Fruit fly (Drosophila melanogaster) whole organism, pupa: ENCODE data around the gene Recs1.

Experiments used
- CG10348 ChIP-seq: fragments of 200-800 bp; sonication (Bioruptor generic); IDR thresholded peaks from 2 replicates; pipeline ENCODE4 v1.3.6; 2022; ENCODE audit warnings: missing biosample characterization, missing genetic modification characterization
- CG12605 ChIP-seq: fragments of 200-800 bp; sonication (Bioruptor generic); IDR thresholded peaks from 2 replicates; pipeline ENCODE4 v1.3.6; 2022; ENCODE audit warnings: missing biosample characterization, missing genetic modification characterization
- CG13204 ChIP-seq: fragments of 200-800 bp; sonication (Bioruptor generic); optimal IDR thresholded peaks from 2 replicates; lab custom pipeline; 2018; ENCODE audit warnings: missing biosample characterization, mild to moderate bottlenecking, missing genetic modification characterization, moderate library complexity
- CG14655 ChIP-seq: fragments of 200-800 bp; sonication (Bioruptor generic); optimal IDR thresholded peaks from 3 replicates; lab custom pipeline; 2017; ENCODE audit warnings: mild to moderate bottlenecking, missing biosample characterization, missing genetic modification reagents, missing genetic modification characterization
- CG15710 ChIP-seq: fragments of 200-800 bp; sonication (Bioruptor generic); optimal IDR thresholded peaks from 2 replicates; lab custom pipeline; 2018; ENCODE audit warnings: missing biosample characterization, mild to moderate bottlenecking, missing genetic modification characterization, moderate library complexity
- CG17806 ChIP-seq: fragments of 200-800 bp; sonication (Bioruptor generic); optimal IDR thresholded peaks from 2 replicates; lab custom pipeline; 2018; ENCODE audit warnings: missing biosample characterization, mild to moderate bottlenecking, missing genetic modification characterization, moderate library complexity
- CG32121 ChIP-seq: fragments of 200-800 bp; sonication (Bioruptor generic); IDR thresholded peaks from 2 replicates; pipeline ENCODE4 v1.3.6; 2022; ENCODE audit warnings: missing biosample characterization, missing genetic modification characterization
- CG34367 ChIP-seq: fragments of 200-800 bp; sonication (Bioruptor generic); optimal IDR thresholded peaks from 2 replicates; lab custom pipeline; 2018; ENCODE audit warnings: missing biosample characterization, mild to moderate bottlenecking, missing genetic modification characterization
- CG4496 ChIP-seq: fragments of 200-800 bp; sonication (Bioruptor generic); IDR thresholded peaks from 3 replicates; pipeline ENCODE4 v1.3.6; 2022; ENCODE audit warnings: missing biosample characterization, missing genetic modification characterization
- CG8159 ChIP-seq: fragments of 200-800 bp; sonication (Bioruptor generic); optimal IDR thresholded peaks from 3 replicates; lab custom pipeline; 2018; ENCODE audit warnings: missing biosample characterization, mild to moderate bottlenecking, missing genetic modification characterization, moderate library complexity
- CG8301 ChIP-seq: fragments of 200-800 bp; sonication (Bioruptor generic); optimal IDR thresholded peaks from 2 replicates; lab custom pipeline; 2018; ENCODE audit warnings: missing biosample characterization, mild to moderate bottlenecking, missing genetic modification characterization
- CG9948 ChIP-seq: fragments of 200-800 bp; sonication (Bioruptor generic); optimal IDR thresholded peaks from 2 replicates; lab custom pipeline; 2018; ENCODE audit warnings: missing biosample characterization, mild to moderate bottlenecking, missing genetic modification characterization, moderate library complexity
- D1 ChIP-seq: fragments of 200-800 bp; sonication (Bioruptor generic); optimal IDR thresholded peaks from 2 replicates; lab custom pipeline; 2018; ENCODE audit warnings: missing biosample characterization, mild to moderate bottlenecking, missing genetic modification characterization, moderate library complexity
- EcR ChIP-seq: fragments of 200-800 bp; sonication (Bioruptor generic); optimal IDR thresholded peaks from 3 replicates; lab custom pipeline; 2019; ENCODE audit warnings: missing biosample characterization, missing genetic modification characterization, mild to moderate bottlenecking, moderate library complexity, missing genetic modification reagents
- Ets98B ChIP-seq: fragments of 200-800 bp; sonication (Bioruptor generic); IDR thresholded peaks from 2 replicates; pipeline ENCODE4 v1.3.6; 2022; ENCODE audit warnings: missing biosample characterization, missing genetic modification characterization
- Pif1A ChIP-seq: fragments of 200-800 bp; sonication (Bioruptor generic); optimal IDR thresholded peaks from 3 replicates; lab custom pipeline; 2016; ENCODE audit warnings: missing biosample characterization, missing genetic modification characterization
- Pif1B ChIP-seq: fragments of 200-800 bp; sonication (Bioruptor generic); optimal IDR thresholded peaks from 3 replicates; lab custom pipeline; 2016; ENCODE audit warnings: missing biosample characterization, missing genetic modification characterization
- Snoo ChIP-seq: fragments of 200-800 bp; sonication (Bioruptor generic); optimal IDR thresholded peaks from 3 replicates; lab custom pipeline; 2017; ENCODE audit warnings: missing biosample characterization, mild to moderate bottlenecking, missing genetic modification characterization, inconsistent platforms
- fd96Ca ChIP-seq: fragments of 200-800 bp; sonication (Bioruptor generic); IDR thresholded peaks from 3 replicates; pipeline ENCODE4 v1.3.6; 2022; ENCODE audit warnings: missing biosample characterization, missing genetic modification characterization
- gl ChIP-seq: fragments of 200-800 bp; sonication (Bioruptor generic); optimal IDR thresholded peaks from 2 replicates; lab custom pipeline; 2018; ENCODE audit warnings: missing biosample characterization, mild to moderate bottlenecking, missing genetic modification characterization
- rn ChIP-seq: fragments of 200-800 bp; sonication (Bioruptor generic); IDR thresholded peaks from 2 replicates; pipeline ENCODE4 v1.3.6; 2022; ENCODE audit warnings: missing biosample characterization, missing genetic modification characterization

Gene Recs1

DNA sequence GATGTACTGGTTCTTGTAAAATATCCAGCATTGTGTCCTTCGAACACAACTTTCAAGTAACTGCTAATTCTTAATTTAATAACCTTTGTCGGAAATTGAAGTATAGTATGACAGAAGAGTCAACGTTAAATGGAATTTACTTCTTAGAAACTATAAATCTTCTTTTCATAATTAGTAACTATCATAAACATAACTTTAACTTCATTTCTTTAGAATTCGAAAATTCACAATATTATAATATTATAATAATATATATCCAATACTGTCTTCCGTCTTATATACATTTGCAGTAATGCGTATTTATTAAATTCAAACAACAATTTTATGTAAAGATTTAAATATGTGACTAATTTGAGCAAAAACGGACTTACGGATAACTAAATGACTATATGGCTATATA is at the start of gene Recs1:
Gene Recs1, minus strand, starts transcription at position 101 of the 400 bp plus-strand sequence.
- TF ChIP-seq CG9948, result no peak
- no peak for TF ChIP-seq CG10348 (GFP tag; lab: Robert Waterston, UW)
- TF ChIP-seq EcR (GFP tag; lab: Kevin White, UChicago), result no peak
- TF ChIP-seq Pif1A (GFP tag; lab: Kevin White, UChicago), result no peak
- TF ChIP-seq CG34367 (tag; lab: Kevin White, UChicago), result no peak
- TF ChIP-seq CG8159, result no peak
- TF ChIP-seq CG13204 (GFP tag; lab: Kevin White, UChicago), result no peak
- TF ChIP-seq CG14655 (GFP tag; lab: Kevin White, UChicago), result no peak
- TF ChIP-seq CG15710, result no peak
- TF ChIP-seq fd96Ca, result no peak
- no peak for TF ChIP-seq CG32121 (GFP tag; lab: Robert Waterston, UW)
- no peak for TF ChIP-seq gl (tag; lab: Kevin White, UChicago)
- TF ChIP-seq rn, result no peak
- TF ChIP-seq D1 (tag; lab: Kevin White, UChicago), result no peak
- TF ChIP-seq Ets98B (GFP tag; lab: Robert Waterston, UW), result no peak
- TF ChIP-seq CG12605, result no peak

DNA sequence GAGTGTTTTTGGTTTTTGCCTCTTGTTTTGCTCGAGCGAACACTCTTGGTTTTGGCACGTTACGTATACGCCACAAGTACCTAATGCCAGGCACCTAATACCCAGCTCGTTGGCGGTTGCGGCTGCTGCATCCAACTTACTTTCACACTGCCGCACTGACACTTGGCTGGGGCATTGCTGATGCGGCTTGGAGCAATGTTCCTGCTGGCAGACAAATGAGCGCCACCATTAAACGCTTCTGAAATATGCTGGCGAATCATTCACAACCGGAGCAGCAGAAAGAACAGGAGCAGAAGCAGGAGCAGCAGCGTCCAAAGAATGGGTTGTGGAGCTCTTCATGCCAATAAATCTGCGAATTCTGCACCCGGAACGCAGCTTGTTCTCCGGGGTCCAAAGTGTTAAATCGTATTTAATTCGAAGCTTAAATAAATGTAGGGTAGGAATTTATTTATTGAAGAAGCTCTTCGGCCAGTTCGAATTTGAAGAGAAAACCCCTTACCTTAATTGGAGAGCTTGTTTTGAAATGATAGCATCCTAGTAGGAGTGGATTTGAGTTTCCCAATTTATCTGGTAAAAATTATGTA is 8.6 kb upstream of the Recs1 start, which contains the start of gene CG3199:
Gene CG3199, plus strand, starts transcription at position 534 of the 584 bp plus-strand sequence.
- TF ChIP-seq CG12605, result no peak
- TF ChIP-seq Pif1A (GFP tag; lab: Kevin White, UChicago), result no peak
- TF ChIP-seq gl (tag; lab: Kevin White, UChicago), result no peak
- no peak for TF ChIP-seq CG4496 (GFP tag; lab: Robert Waterston, UW)
- no peak for TF ChIP-seq CG13204 (GFP tag; lab: Kevin White, UChicago)
- TF ChIP-seq Ets98B (GFP tag; lab: Robert Waterston, UW), result no peak
- no peak for TF ChIP-seq CG9948
- no peak for TF ChIP-seq CG32121 (GFP tag; lab: Robert Waterston, UW)
- TF ChIP-seq CG14655 (GFP tag; lab: Kevin White, UChicago), result no peak
- TF ChIP-seq CG15710, result no peak
- TF ChIP-seq CG34367 (tag; lab: Kevin White, UChicago), result no peak
- TF ChIP-seq CG8301, result no peak
- TF ChIP-seq Snoo, result no peak

DNA sequence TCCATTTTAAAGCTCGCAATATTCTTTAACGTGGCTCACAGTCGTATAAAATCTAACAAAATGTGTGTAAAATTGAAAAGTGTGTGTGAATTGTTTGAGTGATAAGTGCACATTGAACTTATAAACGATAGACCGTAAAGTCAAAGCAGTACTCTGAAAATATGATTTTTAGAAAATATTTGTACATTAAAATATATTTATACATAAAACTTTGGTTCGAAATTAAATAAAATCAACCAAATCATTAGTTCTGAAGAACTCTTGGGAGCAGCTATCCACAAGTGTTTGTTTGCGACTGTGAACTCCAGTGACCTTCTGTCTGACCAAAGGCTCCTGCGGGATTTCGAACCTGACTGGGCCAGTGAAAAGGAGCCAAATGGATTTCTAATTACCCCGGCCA is 6.5 kb upstream of the Recs1 start, which contains the start of gene CG31327:
Gene CG31327, minus strand, starts transcription at position 101 of the 400 bp plus-strand sequence.
- TF ChIP-seq CG8301 (no peak), CG13204 (GFP tag; lab: Kevin White, UChicago) (no peak), CG34367 (tag; lab: Kevin White, UChicago) (no peak), CG12605 (no peak), Ets98B (GFP tag; lab: Robert Waterston, UW) (no peak), CG32121 (GFP tag; lab: Robert Waterston, UW) (no peak), CG8159 (no peak), gl (tag; lab: Kevin White, UChicago) (no peak), Snoo (no peak), Pif1B (no peak), fd96Ca (no peak), CG10348 (GFP tag; lab: Robert Waterston, UW) (no peak), rn (no peak), CG17806 (tag; lab: Kevin White, UChicago) (no peak), CG14655 (GFP tag; lab: Kevin White, UChicago) (no peak), Pif1A (GFP tag; lab: Kevin White, UChicago) (no peak), EcR (GFP tag; lab: Kevin White, UChicago) (no peak), CG15710 (no peak), D1 (tag; lab: Kevin White, UChicago) (no peak), CG4496 (GFP tag; lab: Robert Waterston, UW) (no peak)

- TF ChIP-seq CG4496 (GFP tag; lab: Robert Waterston, UW) (no peak), CG14655 (GFP tag; lab: Kevin White, UChicago) (no peak), gl (tag; lab: Kevin White, UChicago) (no peak), CG9948 (no peak), EcR (GFP tag; lab: Kevin White, UChicago) (no peak), CG8159 (no peak), Pif1A (GFP tag; lab: Kevin White, UChicago) (no peak), CG32121 (GFP tag; lab: Robert Waterston, UW) (no peak)
These were observed 3.7 kb upstream of the Recs1 start, which contains the start of gene CG31533 for dm6 chr3R:14157331-14157730. CG31533 (minus strand) TSS chr3R:14157431.

- TF ChIP-seq CG34367 (tag; lab: Kevin White, UChicago) (no peak), CG8159 (no peak), CG32121 (GFP tag; lab: Robert Waterston, UW) (no peak), CG8301 (no peak), CG17806 (tag; lab: Kevin White, UChicago) (no peak), gl (tag; lab: Kevin White, UChicago) (no peak), Pif1B (no peak), CG15710 (no peak), CG9948 (no peak), rn (no peak), CG10348 (GFP tag; lab: Robert Waterston, UW) (no peak), EcR (GFP tag; lab: Kevin White, UChicago) (no peak)
- TF ChIP-seq, all 21 proteins: peak for 0
These were observed 712 bp upstream of the Recs1 start, which contains the start of gene CG44215 for dm6 chr3R:14154341-14154740. CG44215 (minus strand) TSS chr3R:14154441.

DNA sequence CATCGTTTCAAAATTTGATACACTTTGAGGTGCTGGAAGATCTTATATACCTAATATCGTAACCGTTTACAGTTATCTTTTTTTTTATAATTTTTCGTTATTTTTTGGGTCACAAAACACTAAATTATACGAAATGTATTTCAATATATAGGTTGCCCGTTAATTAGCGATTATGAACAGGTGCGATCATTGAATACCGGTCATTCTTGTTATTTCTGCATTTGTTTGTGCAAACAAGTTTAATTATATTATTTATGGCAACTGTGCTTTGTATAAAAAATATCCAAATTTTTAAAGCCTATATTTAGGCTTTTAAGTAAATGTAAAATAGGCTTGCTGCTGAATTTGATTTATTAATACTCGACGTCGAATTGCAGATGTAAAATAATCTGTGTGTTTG is 1.1 kb downstream of the Recs1 start, which contains the start of gene CG42500:
Gene CG42500, minus strand, starts transcription at position 101 of the 400 bp plus-strand sequence.
- no peak for TF ChIP-seq gl (tag; lab: Kevin White, UChicago)
- TF ChIP-seq CG10348 (GFP tag; lab: Robert Waterston, UW), result no peak
- TF ChIP-seq EcR (GFP tag; lab: Kevin White, UChicago), result no peak
- TF ChIP-seq Pif1A (GFP tag; lab: Kevin White, UChicago), result no peak
- TF ChIP-seq CG34367 (tag; lab: Kevin White, UChicago), result no peak
- TF ChIP-seq CG8159, result no peak
- TF ChIP-seq CG9948, result no peak
- TF ChIP-seq CG32121 (GFP tag; lab: Robert Waterston, UW), result no peak
- TF ChIP-seq, all 21 proteins: peak for 0
